Worm (Caenorhabditis elegans): ENCODE measurements around the gene C06E4.1.

ce11 chrIV:7319931-7320435 is 36.9 kb downstream of the C06E4.1 start:
- no peak for TF ChIP-seq lin-13 (tag; optimal IDR thresholded peaks at IDR 0.05)
- no peak for TF ChIP-seq unc-39 (tag; optimal IDR thresholded peaks at IDR 0.05)
- TF ChIP-seq ces-1 (GFP tag; optimal IDR thresholded peaks at IDR 0.05): peak; percentile 89
- TF ChIP-seq unc-62 (GFP tag; optimal IDR thresholded peaks at IDR 0.05): peak; percentile 70
- peak; percentile 12 for TF ChIP-seq blmp-1 (tag; optimal IDR thresholded peaks at IDR 0.05)
- no peak for TF ChIP-seq elt-3 (tag; optimal IDR thresholded peaks at IDR 0.05)
- TF ChIP-seq flh-1 (GFP tag; optimal IDR thresholded peaks at IDR 0.05): no peak
- no peak for TF ChIP-seq ceh-83 (GFP tag; optimal IDR thresholded peaks at IDR 0.05)
- TF ChIP-seq ztf-11 (tag; optimal IDR thresholded peaks at IDR 0.05): no peak
- TF ChIP-seq tbx-8 (GFP tag; optimal IDR thresholded peaks at IDR 0.05): no peak
- TF ChIP-seq mab-5 (tag; optimal IDR thresholded peaks at IDR 0.05): no peak

All from whole organism, mixed stage, embryonic.